Fruit fly (Drosophila melanogaster) Kc167 (cell line): ENCODE results near the gene Sptr.

Source experiments
- Myc ChIP-seq: fragments of >200 bp; optimal IDR thresholded peaks from 2 replicates; lab custom pipeline; 2017; ENCODE audit warnings: missing external identifiers
- h ChIP-seq: fragments of >200 bp; optimal IDR thresholded peaks from 3 replicates; lab custom pipeline; 2018; ENCODE audit warnings: missing external identifiers
- insv ChIP-seq: fragments of >200 bp; optimal IDR thresholded peaks from 3 replicates; lab custom pipeline; 2018; ENCODE audit warnings: missing external identifiers
- psq ChIP-seq: fragments of >200 bp; optimal IDR thresholded peaks from 2 replicates; lab custom pipeline; 2017; ENCODE audit warnings: missing external identifiers

- TF ChIP-seq h (lab: Kevin White, UChicago) (no peak), insv (lab: Kevin White, UChicago) (no peak), psq (no peak), Myc (lab: Kevin White, UChicago) (no peak)
Measured at dm6 chrX:8450214-8450904, 13.9 kb downstream of the Sptr start.
